Worm (Caenorhabditis elegans) whole organism, young adult: Measurements from ENCODE around the gene T28F3.8.

Source experiments
- B0019.2 ChIP-seq: fragments of 200-800 bp; sonication (Bioruptor generic); conservative IDR thresholded peaks from 2 replicates; pipeline ENCODE4 v1.3.6; 2022; ENCODE audit warnings: missing genetic modification reagents, missing genetic modification characterization, missing compliant biosample characterization
- F23B12.7 ChIP-seq: sonication (generic microtip); optimal IDR thresholded peaks from 2 replicates; lab custom pipeline; 2017; ENCODE audit warnings: missing genetic modification characterization, mild to moderate bottlenecking, missing compliant biosample characterization, antibody characterized with exemption, moderate library complexity; ENCODE audit not compliant: insufficient read depth
- F39B2.1 ChIP-seq: fragments of 200-800 bp; sonication (Bioruptor generic); IDR thresholded peaks from 2 replicates; pipeline ENCODE4 v1.3.6; 2022; ENCODE audit warnings: missing genetic modification reagents, missing genetic modification characterization, missing compliant biosample characterization
- T26A5.8 ChIP-seq: sonication (generic microtip); optimal IDR thresholded peaks from 2 replicates; lab custom pipeline; 2016; ENCODE audit warnings: missing genetic modification characterization, missing compliant biosample characterization
- Y53G8AR.9 ChIP-seq: fragments of 200-800 bp; sonication (Bioruptor generic); conservative IDR thresholded peaks from 2 replicates; pipeline ENCODE4 v1.3.6; 2022; ENCODE audit warnings: missing genetic modification reagents, missing genetic modification characterization, missing compliant biosample characterization
- ZK185.1 ChIP-seq: sonication (generic microtip); optimal IDR thresholded peaks from 2 replicates; lab custom pipeline; 2016; ENCODE audit warnings: mild to moderate bottlenecking, missing genetic modification characterization, missing compliant biosample characterization; ENCODE audit not compliant: poor library complexity, severe bottlenecking
- ama-1 ChIP-seq, 3 experiments: fragments of 150-350 bp in 1 of 3; sonication (generic microtip) in 2 of 3; optimal IDR thresholded peaks; 2 replicates each; lab custom pipeline; 2014 to 2018; ENCODE audit warnings: missing biosample characterization in 2 of 3, missing genetic modification characterization in 2 of 3, missing genetic modification reagents in 2 of 3
- aptf-3 ChIP-seq: fragments of 200-800 bp; sonication (Bioruptor generic); IDR thresholded peaks from 2 replicates; pipeline ENCODE4 v1.3.6; 2022; ENCODE audit warnings: missing genetic modification characterization, missing compliant biosample characterization
- attf-5 ChIP-seq: fragments of 200-800 bp; sonication (Bioruptor generic); optimal IDR thresholded peaks from 2 replicates; lab custom pipeline; 2018; ENCODE audit warnings: mild to moderate bottlenecking, missing genetic modification characterization, missing compliant biosample characterization
- bed-1 ChIP-seq: fragments of 200-800 bp; sonication (Bioruptor generic); IDR thresholded peaks from 2 replicates; pipeline ENCODE4 v1.3.6; 2022; ENCODE audit warnings: missing genetic modification reagents, missing genetic modification characterization, missing compliant biosample characterization
- cebp-1 ChIP-seq, 2 experiments: fragments of 200-800 bp in 1 of 2; sonication (Bioruptor generic) in 1 of 2; sonication (generic microtip) in 1 of 2; IDR thresholded peaks in 1 of 2; optimal IDR thresholded peaks in 1 of 2; 2 replicates each; pipeline versions ENCODE4 v1.3.6 to Lab custom; 2017 to 2022; ENCODE audit warnings: missing compliant biosample characterization in 2 of 2, missing genetic modification characterization in 2 of 2, mild to moderate bottlenecking in 1 of 2, missing genetic modification reagents in 1 of 2, moderate library complexity in 1 of 2
- ceh-27 ChIP-seq: fragments of 200-800 bp; sonication (Bioruptor generic); optimal IDR thresholded peaks from 2 replicates; lab custom pipeline; 2018; ENCODE audit warnings: mild to moderate bottlenecking, missing genetic modification characterization, moderate library complexity, missing compliant biosample characterization
- chd-7 ChIP-seq: sonication (generic microtip); optimal IDR thresholded peaks from 2 replicates; lab custom pipeline; 2016; ENCODE audit warnings: mild to moderate bottlenecking, missing genetic modification characterization, moderate library complexity, missing compliant biosample characterization
- dpl-1 ChIP-seq: fragments of 150-350 bp; optimal IDR thresholded peaks from 2 replicates; lab custom pipeline; 2014; ENCODE audit warnings: missing biosample characterization, missing genetic modification reagents, missing genetic modification characterization
- ets-4 ChIP-seq: fragments of 200-800 bp; sonication (Bioruptor generic); optimal IDR thresholded peaks from 2 replicates; lab custom pipeline; 2018; ENCODE audit warnings: mild to moderate bottlenecking, missing genetic modification characterization, missing compliant biosample characterization
- hmg-1.2 ChIP-seq: fragments of 200-800 bp; sonication (Bioruptor generic); IDR thresholded peaks from 2 replicates; pipeline ENCODE4 v1.3.6; 2022; ENCODE audit warnings: missing genetic modification reagents, missing genetic modification characterization, missing compliant biosample characterization
- mcd-1 ChIP-seq: fragments of 200-800 bp; sonication (Bioruptor generic); IDR thresholded peaks from 2 replicates; pipeline ENCODE4 v1.3.6; 2022; ENCODE audit warnings: missing genetic modification reagents, missing genetic modification characterization, missing compliant biosample characterization
- nfya-1 ChIP-seq: sonication (generic microtip); optimal IDR thresholded peaks from 2 replicates; lab custom pipeline; 2017; ENCODE audit warnings: antibody characterized with exemption, missing compliant biosample characterization, missing genetic modification characterization, borderline replicate concordance; ENCODE audit not compliant: insufficient read depth
- nhr-80 ChIP-seq: sonication (generic microtip); optimal IDR thresholded peaks from 2 replicates; lab custom pipeline; 2016; ENCODE audit warnings: missing genetic modification characterization, missing compliant biosample characterization
- rcor-1 ChIP-seq: fragments of 200-800 bp; sonication (Bioruptor generic); IDR thresholded peaks from 2 replicates; pipeline ENCODE4 v1.3.6; 2022; ENCODE audit warnings: missing genetic modification reagents, missing genetic modification characterization, missing compliant biosample characterization
- repo-1 ChIP-seq: sonication (generic microtip); optimal IDR thresholded peaks from 2 replicates; lab custom pipeline; 2017; ENCODE audit warnings: mild to moderate bottlenecking, missing genetic modification characterization, missing compliant biosample characterization
- rpc-1 ChIP-seq, 2 experiments: fragments of 150-350 bp in 1 of 2; sonication (generic microtip) in 1 of 2; optimal IDR thresholded peaks; 2 replicates each; lab custom pipeline; 2014 to 2018; ENCODE audit warnings: missing biosample characterization in 1 of 2, missing genetic modification characterization in 1 of 2, missing genetic modification reagents in 1 of 2, missing genotype in 1 of 2
- sea-2 ChIP-seq: fragments of 200-800 bp; sonication (Bioruptor generic); IDR thresholded peaks from 2 replicates; pipeline ENCODE4 v1.3.6; 2022; ENCODE audit warnings: missing genetic modification characterization, missing compliant biosample characterization
- snpc-4 ChIP-seq, 5 experiments: fragments of 150-350 bp in 1 of 5; sonication (generic microtip) in 4 of 5; optimal IDR thresholded peaks; 2 replicates each; lab custom pipeline; 2014 to 2018; ENCODE audit warnings: missing genetic modification characterization in 5 of 5, missing biosample characterization in 3 of 5, antibody characterized with exemption in 2 of 5, mild to moderate bottlenecking in 2 of 5, missing compliant biosample characterization in 2 of 5, missing genotype in 2 of 5, moderate library complexity in 2 of 5, missing genetic modification reagents in 1 of 5
- sptf-2 ChIP-seq: fragments of 200-800 bp; sonication (Bioruptor generic); optimal IDR thresholded peaks from 2 replicates; lab custom pipeline; 2018; ENCODE audit warnings: mild to moderate bottlenecking, missing genetic modification characterization, missing compliant biosample characterization
- unc-130 ChIP-seq: sonication (generic microtip); optimal IDR thresholded peaks from 2 replicates; lab custom pipeline; 2016; ENCODE audit warnings: missing genetic modification reagents, missing genetic modification characterization, missing compliant biosample characterization
- ztf-18 ChIP-seq: sonication (generic microtip); optimal IDR thresholded peaks from 2 replicates; lab custom pipeline; 2016; ENCODE audit warnings: missing genotype, mild to moderate bottlenecking, missing genetic modification characterization, missing compliant biosample characterization
- ztf-25 ChIP-seq: fragments of 200-800 bp; sonication (Bioruptor generic); IDR thresholded peaks from 2 replicates; pipeline ENCODE4 v1.3.6; 2022; ENCODE audit warnings: missing genetic modification reagents, missing genetic modification characterization, missing compliant biosample characterization
- ztf-26 ChIP-seq: sonication (generic microtip); optimal IDR thresholded peaks from 2 replicates; lab custom pipeline; 2017; ENCODE audit warnings: missing genetic modification characterization, missing compliant biosample characterization
- ztf-3 ChIP-seq: fragments of 200-800 bp; sonication (Bioruptor generic); optimal IDR thresholded peaks from 2 replicates; lab custom pipeline; 2018; ENCODE audit warnings: mild to moderate bottlenecking, missing genetic modification characterization, missing compliant biosample characterization

Gene T28F3.8

DNA sequence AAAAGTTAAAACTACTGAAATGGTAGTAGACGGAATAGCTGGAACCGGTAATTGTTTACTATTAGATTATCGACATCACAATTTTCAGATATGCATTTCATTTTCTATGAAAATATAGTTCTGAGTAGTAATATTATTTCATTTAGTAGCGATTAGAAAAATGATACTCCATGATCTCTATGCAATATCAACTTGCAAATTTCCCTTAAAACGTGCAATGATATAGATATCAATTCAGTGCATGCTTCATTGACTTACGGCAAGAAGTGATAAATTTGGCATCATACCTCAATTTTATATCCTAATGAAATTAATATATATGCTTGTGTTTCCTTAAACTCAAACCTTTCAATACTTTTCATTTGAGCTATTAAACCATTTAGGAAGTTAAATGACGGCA is 35.5 kb upstream of the T28F3.8 start, which contains the start of gene C49C3.21:
TSS of gene C49C3.21 (plus strand) at position 301 of the 400 bp plus-strand sequence.
- TF ChIP-seq rpc-1 (optimal IDR thresholded peaks at IDR 0.05; lab: Kevin White, UChicago) (no peak), rpc-1 (tag; optimal IDR thresholded peaks at IDR 0.05; lab: Kevin White, UChicago) (no peak), dpl-1 (GFP tag; lab: Kevin White, UChicago) (no peak), rcor-1 (GFP tag; lab: Robert Waterston, UW) (no peak), bed-1 (GFP tag; lab: Robert Waterston, UW) (no peak), sptf-2 (GFP tag; lab: Kevin White, UChicago) (no peak)

DNA sequence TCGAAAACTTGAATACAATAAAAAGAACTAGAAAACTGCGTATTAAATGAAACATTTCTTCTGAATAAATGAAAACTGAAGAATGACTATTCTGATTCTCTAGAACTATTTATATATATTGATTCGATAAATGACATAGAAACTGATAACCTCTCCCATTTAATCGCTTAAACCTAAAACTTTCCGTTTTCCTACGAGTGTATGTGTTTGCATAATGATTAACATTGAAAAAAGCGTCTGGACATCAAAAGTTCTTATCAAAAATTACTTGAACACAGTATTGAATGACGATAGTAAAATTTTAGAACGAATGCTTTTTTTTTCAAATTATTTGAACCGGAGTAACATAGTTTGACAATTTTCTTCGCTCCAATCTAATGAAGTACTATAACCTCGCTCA is 35.1 kb upstream of the T28F3.8 start, which contains the start of gene C49C3.9:
TSS of gene C49C3.9 (minus strand) at position 136 of the 400 bp plus-strand sequence.
- peak; percentile 20 for TF ChIP-seq ets-4 (GFP tag; lab: Kevin White, UChicago)
- TF ChIP-seq aptf-3 (GFP tag; lab: Robert Waterston, UW) = no peak
- TF ChIP-seq nhr-80 (tag; lab: Kevin White, UChicago) = peak; percentile 80

DNA sequence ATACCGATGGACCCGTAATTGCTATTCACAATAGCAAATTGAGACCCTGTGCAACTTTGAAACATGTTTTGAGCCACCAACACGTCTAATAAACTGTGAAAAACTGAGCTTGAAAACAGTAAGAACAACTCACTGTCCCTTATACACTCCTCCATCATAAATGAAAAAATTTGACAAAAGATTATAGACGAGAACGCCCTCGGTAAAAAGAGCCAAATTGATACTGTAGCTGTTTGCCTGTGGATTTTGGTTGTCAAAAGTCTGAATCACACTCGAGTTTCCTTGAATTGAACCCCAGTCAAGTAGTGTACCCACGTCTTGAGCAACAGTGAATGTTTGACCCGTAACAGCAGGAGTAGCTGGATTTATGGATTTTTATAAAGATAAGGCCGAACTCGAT is 33.9 kb upstream of the T28F3.8 start:
- TF ChIP-seq F39B2.1 (GFP tag; lab: Robert Waterston, UW) = no peak
- TF ChIP-seq ztf-26 (tag; lab: Kevin White, UChicago) = no peak
- TF ChIP-seq chd-7 (tag; lab: Kevin White, UChicago) = no peak
- no peak for TF ChIP-seq repo-1 (tag; lab: Kevin White, UChicago)
- no peak for TF ChIP-seq T26A5.8

DNA sequence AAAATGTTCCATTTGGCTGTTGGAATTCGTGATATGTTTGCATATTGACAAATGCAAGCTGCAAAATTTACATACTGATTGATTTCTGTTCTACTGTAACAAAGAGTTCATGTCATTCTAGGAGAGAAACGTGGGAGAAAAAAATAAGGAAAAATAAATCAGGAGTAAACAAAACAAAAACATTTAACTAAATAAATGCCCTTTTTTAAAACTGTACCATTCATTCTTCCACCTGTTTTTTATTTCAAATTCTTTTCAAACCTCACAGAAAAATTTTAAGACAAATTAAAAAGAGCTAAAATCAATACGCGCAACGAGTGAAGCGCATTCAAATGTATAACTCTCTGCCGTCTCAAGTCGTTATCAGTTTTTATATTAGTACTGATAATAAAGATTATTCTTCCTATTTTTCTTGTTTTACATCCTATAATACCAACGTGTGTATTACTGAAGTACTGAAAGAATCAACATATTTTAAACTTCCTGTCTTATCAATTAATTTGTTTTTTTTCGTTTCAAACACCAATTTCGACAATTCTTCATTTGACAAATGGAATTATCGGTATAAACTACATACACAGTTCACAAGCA is 31.9 kb upstream of the T28F3.8 start, which contains the start of gene C49C3.10:
TSS of gene C49C3.10 (minus strand) at position 51 of the 591 bp plus-strand sequence.
- TF ChIP-seq nfya-1 (tag; lab: Kevin White, UChicago) (no peak), nhr-80 (tag; lab: Kevin White, UChicago) (peak; percentile 60)
- TF ChIP-seq, all 124 proteins: peak for 1

DNA sequence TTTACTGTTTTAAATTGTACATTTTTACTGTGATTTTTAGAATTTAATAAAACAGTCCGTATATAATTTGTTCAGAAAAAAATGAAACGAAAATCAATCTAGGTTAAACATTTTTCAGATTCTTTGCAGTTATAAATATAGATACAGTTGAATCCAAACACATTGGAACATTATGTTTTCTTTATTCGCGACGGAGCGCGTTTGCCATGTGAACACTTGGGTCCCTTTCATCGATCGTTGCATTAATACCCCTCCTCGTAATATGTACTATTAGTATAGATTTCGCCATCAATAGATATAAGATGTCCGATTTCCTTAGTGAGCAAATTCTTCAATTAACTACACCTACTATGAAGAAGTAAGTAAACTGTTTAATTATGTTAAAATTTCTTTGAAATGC is 27.9 kb upstream of the T28F3.8 start, which contains the start of gene C49C3.8:
TSS of gene C49C3.8 (plus strand) at position 173 of the 400 bp plus-strand sequence.
- TF ChIP-seq B0019.2 (GFP tag; lab: Robert Waterston, UW) = no peak
- no peak for TF ChIP-seq Y53G8AR.9 (GFP tag; lab: Robert Waterston, UW)
- TF ChIP-seq unc-130 (GFP tag; lab: Kevin White, UChicago) = no peak
- no peak for TF ChIP-seq F39B2.1 (GFP tag; lab: Robert Waterston, UW)
- TF ChIP-seq ztf-25 = no peak
- no peak for TF ChIP-seq cebp-1 (GFP tag; IDR thresholded peaks at IDR 0.05; lab: Robert Waterston, UW)
- no peak for TF ChIP-seq cebp-1 (tag; optimal IDR thresholded peaks at IDR 0.05; lab: Kevin White, UChicago)
- no peak for TF ChIP-seq chd-7 (tag; lab: Kevin White, UChicago)

DNA sequence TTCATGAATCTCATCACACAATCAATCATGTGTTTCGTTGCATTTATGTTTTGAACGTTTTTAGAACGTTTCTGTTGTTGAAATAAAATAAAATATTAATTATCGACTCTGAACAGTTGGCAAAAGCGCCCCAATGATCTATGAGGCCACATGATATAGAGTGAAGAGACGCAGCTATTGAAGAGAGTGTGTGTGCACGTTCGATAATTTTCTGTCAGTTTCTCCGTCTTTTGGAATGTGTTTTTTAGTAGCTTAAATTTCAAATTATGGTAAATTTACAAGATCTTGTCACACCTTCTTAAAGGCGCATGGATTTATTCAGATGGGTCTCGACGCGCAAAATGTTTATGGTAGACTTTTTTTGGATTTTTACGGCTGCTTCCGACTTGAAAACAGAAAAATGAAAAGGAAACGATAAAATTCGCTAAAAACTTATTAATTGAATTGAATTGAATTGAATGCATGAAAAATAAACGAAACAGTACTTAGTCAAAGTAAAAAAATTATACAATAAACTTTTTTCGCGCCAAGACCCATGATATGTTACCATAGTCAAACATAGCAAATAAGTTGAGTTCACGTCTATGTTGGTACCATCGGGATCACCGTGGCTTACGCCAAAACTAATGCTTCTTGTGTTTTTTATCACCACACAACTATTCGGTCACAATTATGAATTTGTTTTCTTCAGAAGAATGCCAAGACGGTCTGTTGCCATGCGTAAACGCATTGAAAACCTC is 26.6 kb upstream of the T28F3.8 start, which contains the start of gene C49C3.15:
TSS of gene C49C3.15 (plus strand) at position 690 of the 740 bp plus-strand sequence.
- TF ChIP-seq sea-2 (GFP tag; lab: Robert Waterston, UW) = no peak
- TF ChIP-seq mcd-1 (GFP tag; lab: Robert Waterston, UW) = 0 out of 2 replicates have a peak, but pooled peaks have one; percentile 11
- no peak for TF ChIP-seq snpc-4 (GFP tag; optimal IDR thresholded peaks at IDR 0.05; lab: Kevin White, UChicago)
- TF ChIP-seq snpc-4 (tag; optimal IDR thresholded peaks at IDR 0.05; lab: Kevin White, UChicago) = peak in 1 of 4 experiments; percentile 52
- TF ChIP-seq F23B12.7 (tag; lab: Kevin White, UChicago) = peak; percentile 20
- TF ChIP-seq attf-5 = peak; percentile 71
- TF ChIP-seq ztf-18 (tag; lab: Kevin White, UChicago) = peak; percentile 13
- TF ChIP-seq hmg-1.2 (GFP tag; lab: Robert Waterston, UW) = peak; percentile 51; the same call in 1 of the 2 replicates
- TF ChIP-seq nhr-80 (tag; lab: Kevin White, UChicago) = peak; percentile 15
- no peak for TF ChIP-seq cebp-1 (GFP tag; IDR thresholded peaks at IDR 0.05; lab: Robert Waterston, UW)
- TF ChIP-seq cebp-1 (tag; optimal IDR thresholded peaks at IDR 0.05; lab: Kevin White, UChicago) = no peak
- no peak for TF ChIP-seq ama-1 (optimal IDR thresholded peaks at IDR 0.05; lab: Kevin White, UChicago)
- peak in 1 of 2 experiments; percentile 21 for TF ChIP-seq ama-1 (GFP tag; optimal IDR thresholded peaks at IDR 0.05; lab: Kevin White, UChicago)
- no peak for TF ChIP-seq ceh-27 (GFP tag; lab: Kevin White, UChicago)
- no peak for TF ChIP-seq ZK185.1
- TF ChIP-seq ztf-3 = no peak
